Worm (Caenorhabditis elegans) whole organism, early embryonic: ENCODE data around the gene F26D11.2.

Source experiments
- B0310.2 ChIP-seq: sonication (generic microtip); optimal IDR thresholded peaks from 2 replicates; lab custom pipeline; 2016; ENCODE audit warnings: mild to moderate bottlenecking, missing genetic modification characterization, missing compliant biosample characterization
- F13C5.2 ChIP-seq: sonication (generic microtip); optimal IDR thresholded peaks from 2 replicates; lab custom pipeline; 2017; ENCODE audit warnings: mild to moderate bottlenecking, missing genetic modification characterization, inconsistent platforms, missing compliant biosample characterization
- aly-1 ChIP-seq: sonication (generic microtip); optimal IDR thresholded peaks from 2 replicates; lab custom pipeline; 2016; ENCODE audit warnings: missing genetic modification characterization, missing compliant biosample characterization
- ama-1 ChIP-seq: fragments of 150-350 bp; optimal IDR thresholded peaks from 2 replicates; lab custom pipeline; 2014
- ceh-13 ChIP-seq: fragments of 200-800 bp; sonication (Bioruptor generic); optimal IDR thresholded peaks from 2 replicates; lab custom pipeline; 2018; ENCODE audit warnings: mild to moderate bottlenecking, missing genetic modification characterization, missing compliant biosample characterization
- ceh-36 ChIP-seq: sonication (generic microtip); optimal IDR thresholded peaks from 2 replicates; lab custom pipeline; 2016; ENCODE audit warnings: missing genetic modification characterization, inconsistent platforms, missing compliant biosample characterization
- flt-1 ChIP-seq: fragments of 200-800 bp; sonication (Bioruptor generic); IDR thresholded peaks from 2 replicates; pipeline ENCODE4 v1.3.6; 2022; ENCODE audit warnings: missing genetic modification characterization, missing compliant biosample characterization
- hmbx-1 ChIP-seq: sonication (generic microtip); optimal IDR thresholded peaks from 2 replicates; lab custom pipeline; 2016; ENCODE audit warnings: mild to moderate bottlenecking, missing genetic modification characterization, missing compliant biosample characterization
- hmg-4 ChIP-seq: fragments of 200-800 bp; sonication (Bioruptor generic); optimal IDR thresholded peaks from 2 replicates; lab custom pipeline; 2018; ENCODE audit warnings: mild to moderate bottlenecking, missing genetic modification characterization, missing compliant biosample characterization
- hnd-1 ChIP-seq: sonication (generic microtip); optimal IDR thresholded peaks from 2 replicates; lab custom pipeline; 2016; ENCODE audit warnings: missing genetic modification characterization, missing compliant biosample characterization
- pes-1 ChIP-seq: fragments of 200-800 bp; sonication (Bioruptor generic); IDR thresholded peaks from 2 replicates; pipeline ENCODE4 v1.3.6; 2022; ENCODE audit warnings: missing genetic modification reagents, missing genetic modification characterization, missing compliant biosample characterization
- scrt-1 ChIP-seq: fragments of 200-800 bp; sonication (Bioruptor generic); IDR thresholded peaks from 2 replicates; pipeline ENCODE4 v1.3.6; 2022; ENCODE audit warnings: missing genetic modification characterization, missing compliant biosample characterization
- tbx-37 ChIP-seq: fragments of 200-800 bp; sonication (Bioruptor generic); conservative IDR thresholded peaks from 2 replicates; pipeline ENCODE4 v1.3.6; 2022; ENCODE audit warnings: missing genetic modification reagents, missing genetic modification characterization, missing compliant biosample characterization
- tra-4 ChIP-seq: sonication (generic microtip); optimal IDR thresholded peaks from 2 replicates; lab custom pipeline; 2017; ENCODE audit warnings: missing genetic modification characterization, missing compliant biosample characterization

DNA sequence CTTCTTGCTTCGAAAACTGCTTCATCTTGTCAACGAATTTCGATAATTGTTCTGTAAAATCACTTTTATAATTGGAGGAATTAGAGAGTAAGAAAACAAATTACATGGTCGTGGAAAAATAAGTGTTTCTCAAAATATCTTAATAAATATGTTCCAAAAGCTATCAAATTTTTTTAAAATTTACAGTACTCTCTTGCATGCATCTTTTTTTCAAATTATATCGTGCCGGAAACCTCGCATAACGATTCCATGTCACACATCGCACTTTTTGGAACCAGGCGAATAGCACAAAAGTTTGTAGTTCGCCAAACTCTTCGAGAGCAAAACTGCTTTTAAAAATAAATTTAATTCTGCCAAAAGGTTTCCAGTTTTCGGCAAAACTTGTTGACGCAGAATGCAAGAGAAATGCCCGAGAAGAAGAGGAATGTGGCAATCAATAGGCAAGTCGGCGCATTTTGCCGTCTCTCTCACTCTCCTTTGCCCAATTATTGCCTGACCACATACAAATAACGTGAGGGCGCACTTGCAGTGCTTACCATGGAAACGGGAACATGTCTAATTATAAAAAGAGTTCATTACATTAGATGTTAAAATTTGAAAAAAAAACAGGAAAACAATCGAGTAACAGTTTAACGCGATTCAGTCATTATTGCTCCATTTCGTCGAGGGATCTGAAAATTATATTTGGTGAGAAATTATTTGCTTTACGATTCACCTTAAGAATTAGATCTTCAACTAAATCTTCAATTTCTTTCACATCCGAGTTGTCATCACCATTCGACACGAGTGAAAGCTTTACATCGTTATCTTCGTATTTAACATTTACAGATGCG lies 48.6 kb downstream of the F26D11.2 start, which contains the start of gene Y97E10AR.3:
- TF ChIP-seq pes-1 (no peak), ama-1 (lab: Kevin White, UChicago) (no peak), hmg-4 (GFP tag; lab: Kevin White, UChicago) (no peak), tra-4 (tag; lab: Kevin White, UChicago) (no peak), aly-1 (tag; lab: Kevin White, UChicago) (no peak), tbx-37 (GFP tag; lab: Robert Waterston, UW) (no peak), ceh-13 (GFP tag; lab: Kevin White, UChicago) (no peak), flt-1 (no peak), F13C5.2 (tag; lab: Kevin White, UChicago) (no peak), scrt-1 (no peak), hnd-1 (no peak), hmbx-1 (no peak), B0310.2 (tag; lab: Kevin White, UChicago) (no peak), ceh-36 (tag; lab: Kevin White, UChicago) (no peak)
